Fruit fly (Drosophila melanogaster) whole organism, embryonic: ENCODE results near the gene org-1.

Experiments used
- Abd-B ChIP-seq: fragments of 200-800 bp; sonication (Bioruptor generic); optimal IDR thresholded peaks from 2 replicates; lab custom pipeline; 2018; ENCODE audit warnings: missing biosample characterization, mild to moderate bottlenecking, missing genetic modification characterization, moderate library complexity
- Asciz ChIP-seq: fragments of 200-800 bp; sonication (Bioruptor generic); optimal IDR thresholded peaks from 2 replicates; lab custom pipeline; 2017; ENCODE audit warnings: missing biosample characterization, mild to moderate bottlenecking, missing genetic modification characterization, missing genetic modification reagents
- Blimp-1 ChIP-seq: fragments of 200-800 bp; sonication (Bioruptor generic); optimal IDR thresholded peaks from 3 replicates; lab custom pipeline; 2018; ENCODE audit warnings: missing biosample characterization, missing genetic modification characterization, mild to moderate bottlenecking, moderate library complexity, missing genetic modification reagents
- Bteb2 ChIP-seq: fragments of 200-800 bp; sonication (Bioruptor generic); optimal IDR thresholded peaks from 2 replicates; lab custom pipeline; 2016; ENCODE audit warnings: missing biosample characterization, missing genetic modification characterization
- CG10431 ChIP-seq: fragments of 200-800 bp; sonication (Bioruptor generic); optimal IDR thresholded peaks from 3 replicates; lab custom pipeline; 2018; ENCODE audit warnings: missing biosample characterization, mild to moderate bottlenecking, missing genetic modification characterization
- CG10462 ChIP-seq: fragments of 200-800 bp; sonication (Bioruptor generic); optimal IDR thresholded peaks from 2 replicates; lab custom pipeline; 2016; ENCODE audit warnings: missing biosample characterization, missing genetic modification characterization
- CG11560 ChIP-seq: fragments of 200-800 bp; sonication (Bioruptor generic); IDR thresholded peaks from 3 replicates; pipeline ENCODE4 v1.3.6; 2022; ENCODE audit warnings: missing biosample characterization, missing genetic modification characterization
- CG11695 ChIP-seq: fragments of 200-800 bp; sonication (Bioruptor generic); IDR thresholded peaks from 3 replicates; pipeline ENCODE4 v1.3.6; 2022; ENCODE audit warnings: missing biosample characterization, missing genetic modification characterization
- CG13775 ChIP-seq: fragments of 200-800 bp; sonication (Bioruptor generic); optimal IDR thresholded peaks from 3 replicates; lab custom pipeline; 2017; ENCODE audit warnings: missing biosample characterization, mild to moderate bottlenecking, missing genetic modification characterization
- CG14710 ChIP-seq: fragments of 200-800 bp; sonication (Bioruptor generic); optimal IDR thresholded peaks from 3 replicates; lab custom pipeline; 2019; ENCODE audit warnings: missing biosample characterization, mild to moderate bottlenecking, missing genetic modification characterization, moderate library complexity
- CG1792 ChIP-seq: fragments of 200-800 bp; sonication (Bioruptor generic); optimal IDR thresholded peaks from 2 replicates; lab custom pipeline; 2016; ENCODE audit warnings: missing biosample characterization, missing genetic modification characterization
- CG2712 ChIP-seq: fragments of 200-800 bp; optimal IDR thresholded peaks from 3 replicates; lab custom pipeline; 2019; ENCODE audit warnings: missing biosample characterization, mild to moderate bottlenecking, missing genetic modification characterization, moderate library complexity
- CG32767 ChIP-seq: fragments of 200-800 bp; sonication (Bioruptor generic); IDR thresholded peaks from 2 replicates; pipeline ENCODE4 v1.3.6; 2022; ENCODE audit warnings: missing biosample characterization, missing genetic modification characterization
- CG3995 ChIP-seq: fragments of 200-800 bp; sonication (Bioruptor generic); optimal IDR thresholded peaks from 3 replicates; lab custom pipeline; 2016; ENCODE audit warnings: missing biosample characterization, missing genetic modification characterization
- CG42726 ChIP-seq: fragments of 200-800 bp; sonication (Bioruptor generic); IDR thresholded peaks from 2 replicates; pipeline ENCODE4 v1.3.6; 2022; ENCODE audit warnings: missing biosample characterization, missing genetic modification characterization; ENCODE audit not compliant: partially characterized antibody
- CG4360 ChIP-seq: fragments of 200-800 bp; sonication (Bioruptor generic); IDR thresholded peaks from 2 replicates; pipeline ENCODE4 v1.3.6; 2022; ENCODE audit warnings: missing biosample characterization, missing genetic modification characterization
- CG5180 ChIP-seq: fragments of 200-800 bp; sonication (Bioruptor generic); optimal IDR thresholded peaks from 3 replicates; lab custom pipeline; 2017; ENCODE audit warnings: missing biosample characterization, missing genetic modification characterization, mild to moderate bottlenecking, moderate library complexity, missing genetic modification reagents
- CG7963 ChIP-seq: fragments of 200-800 bp; sonication (Bioruptor generic); IDR thresholded peaks from 3 replicates; pipeline ENCODE4 v1.3.6; 2022; ENCODE audit warnings: missing biosample characterization, missing genetic modification characterization; ENCODE audit not compliant: partially characterized antibody
- CoRest ChIP-seq: fragments of 200-800 bp; sonication (Bioruptor generic); optimal IDR thresholded peaks from 3 replicates; lab custom pipeline; 2018; ENCODE audit warnings: missing biosample characterization, mild to moderate bottlenecking, missing genetic modification characterization, moderate library complexity
- Nf-YA ChIP-seq: fragments of 200-800 bp; sonication (Bioruptor generic); IDR thresholded peaks from 2 replicates; pipeline ENCODE4 v1.3.6; 2022; ENCODE audit warnings: missing biosample characterization, missing genetic modification characterization
- Side ChIP-seq: fragments of 200-800 bp; sonication (Bioruptor generic); optimal IDR thresholded peaks from 2 replicates; lab custom pipeline; 2016; ENCODE audit warnings: missing biosample characterization, missing genetic modification characterization
- Sin3A ChIP-seq: fragments of >200 bp; optimal IDR thresholded peaks from 2 replicates; lab custom pipeline; 2018
- Ssrp ChIP-seq: fragments of 200-800 bp; sonication (Bioruptor generic); optimal IDR thresholded peaks from 2 replicates; lab custom pipeline; 2018; ENCODE audit warnings: missing biosample characterization, mild to moderate bottlenecking, missing genetic modification characterization, moderate library complexity
- Trl ChIP-seq, 3 experiments: fragments of >200 bp in 2 of 3; fragments of 200-800 bp in 1 of 3; sonication (Bioruptor generic) in 1 of 3; optimal IDR thresholded peaks; 2 replicates in 1 of 3; 3 replicates in 2 of 3; lab custom pipeline; 2016 to 2017; ENCODE audit warnings: missing biosample characterization in 1 of 3, missing genetic modification characterization in 1 of 3
- Usf ChIP-seq: fragments of 200-800 bp; sonication (Bioruptor generic); optimal IDR thresholded peaks from 2 replicates; lab custom pipeline; 2017; ENCODE audit warnings: missing genotype, missing biosample characterization, missing genetic modification characterization
- cg ChIP-seq: fragments of 200-800 bp; sonication (Bioruptor generic); optimal IDR thresholded peaks from 3 replicates; lab custom pipeline; 2019; ENCODE audit warnings: missing biosample characterization, mild to moderate bottlenecking, missing genetic modification characterization, moderate library complexity
- crc ChIP-seq: fragments of 200-800 bp; sonication (Bioruptor generic); optimal IDR thresholded peaks from 2 replicates; lab custom pipeline; 2016; ENCODE audit warnings: missing biosample characterization, missing genetic modification characterization
- crol ChIP-seq: fragments of 200-800 bp; sonication (Bioruptor generic); IDR thresholded peaks from 2 replicates; pipeline ENCODE4 v1.3.6; 2022; ENCODE audit warnings: missing biosample characterization, missing genetic modification characterization
- danr ChIP-seq: fragments of 200-800 bp; sonication (Bioruptor generic); IDR thresholded peaks from 2 replicates; pipeline ENCODE4 v1.3.6; 2022; ENCODE audit warnings: missing biosample characterization, missing genetic modification characterization
- gcm ChIP-seq: fragments of 200-800 bp; sonication (Bioruptor generic); optimal IDR thresholded peaks from 2 replicates; lab custom pipeline; 2019; ENCODE audit warnings: missing biosample characterization, mild to moderate bottlenecking, missing genetic modification characterization, moderate library complexity
- gfzf ChIP-seq: fragments of 200-800 bp; sonication (Bioruptor generic); optimal IDR thresholded peaks from 2 replicates; lab custom pipeline; 2016; ENCODE audit warnings: missing biosample characterization, mild to moderate bottlenecking, missing genetic modification characterization, moderate library complexity
- gro ChIP-seq: fragments of 200-800 bp; sonication (Bioruptor generic); optimal IDR thresholded peaks from 2 replicates; lab custom pipeline; 2016; ENCODE audit warnings: missing biosample characterization, missing genetic modification characterization
- gsb ChIP-seq: fragments of 200-800 bp; sonication (Bioruptor generic); IDR thresholded peaks from 2 replicates; pipeline ENCODE4 v1.3.6; 2022; ENCODE audit warnings: missing biosample characterization, missing genetic modification characterization
- insv ChIP-seq, 2 experiments: fragments of 200-800 bp; sonication (Bioruptor generic); optimal IDR thresholded peaks; 3 replicates each; lab custom pipeline; 2016 to 2018; ENCODE audit warnings: missing biosample characterization in 2 of 2, missing genetic modification characterization in 2 of 2
- kah ChIP-seq: fragments of 200-800 bp; sonication (Bioruptor generic); optimal IDR thresholded peaks from 2 replicates; lab custom pipeline; 2018; ENCODE audit warnings: missing biosample characterization, mild to moderate bottlenecking, missing genetic modification characterization
- kni ChIP-seq: fragments of 200-800 bp; sonication (Bioruptor generic); optimal IDR thresholded peaks from 3 replicates; lab custom pipeline; 2017; ENCODE audit warnings: mild to moderate bottlenecking, missing biosample characterization, missing genetic modification reagents, missing genetic modification characterization
- lbe ChIP-seq: fragments of 200-800 bp; sonication (Bioruptor generic); optimal IDR thresholded peaks from 2 replicates; lab custom pipeline; 2016; ENCODE audit warnings: missing biosample characterization, mild to moderate bottlenecking, missing genetic modification characterization
- nerfin-2 ChIP-seq: fragments of 200-800 bp; sonication (Bioruptor generic); IDR thresholded peaks from 2 replicates; pipeline ENCODE4 v1.3.6; 2022; ENCODE audit warnings: missing biosample characterization, missing genetic modification characterization; ENCODE audit not compliant: partially characterized antibody
- nom ChIP-seq: fragments of 200-800 bp; sonication (Bioruptor generic); optimal IDR thresholded peaks from 2 replicates; lab custom pipeline; 2017; ENCODE audit warnings: missing biosample characterization, missing genetic modification characterization, mild to moderate bottlenecking, moderate library complexity, missing genetic modification reagents
- p53 ChIP-seq: fragments of 200-800 bp; sonication (Bioruptor generic); optimal IDR thresholded peaks from 2 replicates; lab custom pipeline; 2016; ENCODE audit warnings: missing biosample characterization, missing genetic modification characterization
- pfk ChIP-seq: fragments of 200-800 bp; sonication (Bioruptor generic); optimal IDR thresholded peaks from 2 replicates; lab custom pipeline; 2018; ENCODE audit warnings: missing biosample characterization, mild to moderate bottlenecking, missing genetic modification characterization, moderate library complexity
- repo ChIP-seq: fragments of 200-800 bp; sonication (Bioruptor generic); optimal IDR thresholded peaks from 2 replicates; lab custom pipeline; 2016; ENCODE audit warnings: missing biosample characterization, missing genetic modification characterization
- row ChIP-seq: fragments of 200-800 bp; sonication (Bioruptor generic); IDR thresholded peaks from 3 replicates; pipeline ENCODE4 v1.3.6; 2022; ENCODE audit warnings: missing biosample characterization, missing genetic modification characterization
- sd ChIP-seq: fragments of 200-800 bp; sonication (Bioruptor generic); optimal IDR thresholded peaks from 3 replicates; lab custom pipeline; 2018; ENCODE audit warnings: missing biosample characterization, mild to moderate bottlenecking, missing genetic modification characterization, moderate library complexity
- sima ChIP-seq: fragments of 200-800 bp; sonication (Bioruptor generic); optimal IDR thresholded peaks from 2 replicates; lab custom pipeline; 2016; ENCODE audit warnings: missing biosample characterization, missing genetic modification characterization
- twi ChIP-seq: fragments of 200-800 bp; optimal IDR thresholded peaks from 2 replicates; lab custom pipeline; 2019; ENCODE audit warnings: missing biosample characterization, mild to moderate bottlenecking, missing genetic modification characterization, moderate library complexity
- zfh1 ChIP-seq: fragments of 200-800 bp; sonication (Bioruptor generic); IDR thresholded peaks from 3 replicates; pipeline ENCODE4 v1.3.6; 2022; ENCODE audit warnings: missing biosample characterization, missing genetic modification characterization
- zfh2 ChIP-seq: fragments of 200-800 bp; sonication (Bioruptor generic); optimal IDR thresholded peaks from 2 replicates; lab custom pipeline; 2016; ENCODE audit warnings: missing biosample characterization, missing genetic modification characterization

org-1 gene

DNA sequence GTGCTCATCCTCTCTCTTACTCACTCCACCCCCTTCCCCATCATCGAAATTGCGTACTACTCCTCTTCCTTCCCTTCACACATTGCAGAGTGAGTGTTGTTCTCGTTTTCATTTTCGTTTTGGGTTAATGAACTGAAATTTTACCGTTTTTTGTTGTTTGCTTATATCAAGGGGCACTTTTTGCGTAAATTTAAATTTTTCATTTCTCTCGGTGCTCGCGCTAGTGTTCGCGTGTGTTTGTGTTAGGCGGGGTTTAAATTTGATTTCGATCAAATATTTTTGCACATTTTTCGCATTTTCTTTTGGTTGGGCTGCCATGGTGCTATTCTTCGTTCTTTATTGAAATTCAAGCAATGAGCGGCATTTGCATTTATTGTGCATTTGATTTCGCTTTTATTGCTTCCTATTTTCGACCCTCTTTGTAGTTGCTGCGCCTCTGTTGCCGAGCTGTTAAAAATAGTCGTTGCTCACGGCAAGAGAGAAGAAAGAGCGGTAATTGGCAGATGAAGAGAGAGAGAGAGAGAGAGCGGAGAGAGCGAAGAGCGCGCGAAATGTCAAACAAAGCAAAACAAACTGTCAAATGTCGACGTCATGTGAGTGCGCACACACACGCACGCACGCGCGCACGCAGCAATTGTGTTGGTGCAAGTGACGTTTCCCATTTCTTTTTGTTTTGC is 34.0 kb downstream of the org-1 start (continued):
- no peak for TF ChIP-seq insv (GFP tag; optimal IDR thresholded peaks at IDR 0.05; lab: Kevin White, UChicago)

DNA sequence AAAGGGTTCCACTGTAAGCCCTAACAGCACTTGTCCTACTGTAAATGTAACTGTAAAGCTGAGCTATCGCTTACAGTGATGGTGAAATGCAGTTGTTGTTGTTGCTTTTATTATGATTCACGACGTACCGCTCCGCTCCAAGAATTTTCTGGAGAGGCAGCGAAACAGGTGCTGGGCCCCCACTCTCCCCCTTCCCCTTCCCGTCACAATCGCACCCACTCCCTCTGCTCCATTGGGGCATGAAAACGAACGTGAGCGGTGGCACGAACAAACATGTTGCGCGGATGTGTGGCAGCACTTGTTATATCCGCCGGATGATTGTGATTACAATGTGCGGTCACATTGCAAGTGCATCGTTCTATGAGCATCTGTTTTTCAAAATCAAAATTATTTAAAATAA is 35.3 kb downstream of the org-1 start:
- peak; percentile 58 for TF ChIP-seq CG13775 (GFP tag; lab: Kevin White, UChicago)
- TF ChIP-seq zfh1 (GFP tag; lab: Robert Waterston, UW) = no peak
- TF ChIP-seq nerfin-2 (GFP tag; lab: Robert Waterston, UW) = no peak
- peak; percentile 45 for TF ChIP-seq Blimp-1 (GFP tag; lab: Kevin White, UChicago)
- TF ChIP-seq kni (GFP tag; lab: Kevin White, UChicago) = peak; percentile 75
- no peak for TF ChIP-seq CG3995 (GFP tag; lab: Kevin White, UChicago)
- no peak for TF ChIP-seq gsb (GFP tag; lab: Robert Waterston, UW)
- TF ChIP-seq CG2712 (tag; lab: Kevin White, UChicago) = no peak
- peak; percentile 66 for TF ChIP-seq CG5180 (GFP tag; lab: Kevin White, UChicago)
- no peak for TF ChIP-seq CG42726
- peak in 1 of 2 experiments; percentile 8 for TF ChIP-seq Trl (optimal IDR thresholded peaks at IDR 0.05; lab: Kevin White, UChicago)
- TF ChIP-seq Trl (GFP tag; optimal IDR thresholded peaks at IDR 0.05; lab: Kevin White, UChicago) = no peak
- no peak for TF ChIP-seq cg (GFP tag; lab: Kevin White, UChicago)
- no peak for TF ChIP-seq crc (GFP tag; lab: Kevin White, UChicago)
- TF ChIP-seq nom (GFP tag; lab: Kevin White, UChicago) = peak; percentile 52
- TF ChIP-seq sima = no peak
- TF ChIP-seq Nf-YA = no peak
- no peak for TF ChIP-seq Asciz (GFP tag; lab: Kevin White, UChicago)
- peak; percentile 28 for TF ChIP-seq gfzf (GFP tag; lab: Kevin White, UChicago)
- TF ChIP-seq Usf (GFP tag; lab: Kevin White, UChicago) = no peak
- TF ChIP-seq sd (tag; lab: Kevin White, UChicago) = peak; percentile 25
- TF ChIP-seq CoRest = no peak
- TF ChIP-seq Abd-B (GFP tag; lab: Kevin White, UChicago) = no peak
- no peak for TF ChIP-seq CG10431 (GFP tag; lab: Kevin White, UChicago)
- no peak for TF ChIP-seq repo (GFP tag; lab: Kevin White, UChicago)
- no peak for TF ChIP-seq Ssrp (tag; lab: Kevin White, UChicago)
- TF ChIP-seq gcm = no peak
- no peak for TF ChIP-seq CG11695 (GFP tag; lab: Robert Waterston, UW)
- peak; percentile 44 for TF ChIP-seq twi
- TF ChIP-seq zfh2 (GFP tag; lab: Kevin White, UChicago) = no peak
- peak; percentile 4 for TF ChIP-seq pfk (GFP tag; lab: Kevin White, UChicago)
- TF ChIP-seq CG14710 = peak; percentile 43
- no peak for TF ChIP-seq CG1792 (GFP tag; lab: Kevin White, UChicago)
- TF ChIP-seq Bteb2 (GFP tag; lab: Kevin White, UChicago) = no peak
- no peak for TF ChIP-seq row (GFP tag; lab: Robert Waterston, UW)
- peak; percentile 71 for TF ChIP-seq CG4360 (GFP tag; lab: Robert Waterston, UW)
- TF ChIP-seq CG10462 = no peak
- no peak for TF ChIP-seq CG7963
- TF ChIP-seq CG11560 = no peak
- peak; percentile 4 for TF ChIP-seq kah (GFP tag; lab: Kevin White, UChicago)
- peak; percentile 84 for TF ChIP-seq crol (GFP tag; lab: Robert Waterston, UW)
- TF ChIP-seq danr (GFP tag; lab: Robert Waterston, UW) = no peak
- TF ChIP-seq Side (GFP tag; lab: Kevin White, UChicago) = no peak
- no peak for TF ChIP-seq lbe (GFP tag; lab: Kevin White, UChicago)
- TF ChIP-seq CG32767 (GFP tag; lab: Robert Waterston, UW) = no peak
- no peak for TF ChIP-seq gro (GFP tag; lab: Kevin White, UChicago)
- peak; percentile 84 for TF ChIP-seq p53 (GFP tag; lab: Kevin White, UChicago)
- TF ChIP-seq Sin3A (lab: Kevin White, UChicago) = no peak
